Fruit fly (Drosophila melanogaster) whole organism, embryonic: ENCODE measurements around the gene CG17344.
A peak's percentile ranks its signal among the peaks of the same experiment; 100 is the strongest.

Experiments
- Asciz ChIP-seq: fragments of 200-800 bp; sonication (Bioruptor generic); optimal IDR thresholded peaks from 2 replicates; lab custom pipeline; 2017; ENCODE audit warnings: missing biosample characterization, mild to moderate bottlenecking, missing genetic modification characterization, missing genetic modification reagents
- Awh ChIP-seq: fragments of 200-800 bp; sonication (Bioruptor generic); IDR thresholded peaks from 2 replicates; pipeline ENCODE4, ENCODE4 v1.3.6; 2022; ENCODE audit warnings: missing biosample characterization, missing genetic modification characterization
- CG12769 ChIP-seq: fragments of 200-800 bp; sonication (Bioruptor generic); optimal IDR thresholded peaks from 2 replicates; lab custom pipeline; 2019; ENCODE audit warnings: missing biosample characterization, mild to moderate bottlenecking, missing genetic modification characterization, moderate library complexity
- CG15601 ChIP-seq: fragments of 200-800 bp; sonication (Bioruptor generic); optimal IDR thresholded peaks from 3 replicates; lab custom pipeline; 2019; ENCODE audit warnings: missing biosample characterization, mild to moderate bottlenecking, missing genetic modification characterization, moderate library complexity
- CG17328 ChIP-seq: fragments of 200-800 bp; sonication (Bioruptor generic); IDR thresholded peaks from 2 replicates; pipeline ENCODE4 v1.3.6; 2022; ENCODE audit warnings: missing biosample characterization, missing genetic modification characterization
- CG17361 ChIP-seq: fragments of 200-800 bp; sonication (Bioruptor generic); IDR thresholded peaks from 3 replicates; pipeline ENCODE4 v1.3.6; 2022; ENCODE audit warnings: missing biosample characterization, missing genetic modification characterization
- CG17385 ChIP-seq: fragments of 200-800 bp; sonication (Bioruptor generic); optimal IDR thresholded peaks from 3 replicates; lab custom pipeline; 2018; ENCODE audit warnings: missing biosample characterization, mild to moderate bottlenecking, missing genetic modification characterization
- CG18476 ChIP-seq: fragments of 200-800 bp; sonication (Bioruptor generic); optimal IDR thresholded peaks from 2 replicates; lab custom pipeline; 2016; ENCODE audit warnings: missing biosample characterization, mild to moderate bottlenecking, missing genetic modification characterization
- CG2202 ChIP-seq: fragments of 200-800 bp; sonication (Bioruptor generic); optimal IDR thresholded peaks from 2 replicates; lab custom pipeline; 2018; ENCODE audit warnings: missing biosample characterization, mild to moderate bottlenecking, missing genetic modification characterization
- CG2875 ChIP-seq: fragments of 200-800 bp; sonication (Bioruptor generic); optimal IDR thresholded peaks from 2 replicates; lab custom pipeline; 2017; ENCODE audit warnings: missing biosample characterization, mild to moderate bottlenecking, missing genetic modification characterization, missing genetic modification reagents
- CG3281 ChIP-seq: fragments of 200-800 bp; sonication (Bioruptor generic); optimal IDR thresholded peaks from 3 replicates; lab custom pipeline; 2017; ENCODE audit warnings: missing biosample characterization, mild to moderate bottlenecking, missing genetic modification characterization
- CG34422 ChIP-seq: fragments of 200-800 bp; sonication (Bioruptor generic); IDR thresholded peaks from 3 replicates; pipeline ENCODE4 v1.3.6; 2022; ENCODE audit warnings: missing biosample characterization, missing genetic modification characterization
- CG4707 ChIP-seq: fragments of 200-800 bp; sonication (Bioruptor generic); optimal IDR thresholded peaks from 2 replicates; lab custom pipeline; 2018; ENCODE audit warnings: missing biosample characterization, mild to moderate bottlenecking, missing genetic modification characterization, moderate library complexity
- CG6175 ChIP-seq: fragments of 200-800 bp; sonication (Bioruptor generic); IDR thresholded peaks from 3 replicates; pipeline ENCODE4 v1.3.6; 2022; ENCODE audit warnings: missing biosample characterization, missing genetic modification characterization
- CG7928 ChIP-seq: fragments of 200-800 bp; sonication (Bioruptor generic); optimal IDR thresholded peaks from 2 replicates; lab custom pipeline; 2017; ENCODE audit warnings: missing biosample characterization, mild to moderate bottlenecking, missing genetic modification characterization
- CG8765 ChIP-seq: fragments of 200-800 bp; sonication (Bioruptor generic); IDR thresholded peaks from 2 replicates; pipeline ENCODE4 v1.3.6; 2022; ENCODE audit warnings: missing biosample characterization, missing genetic modification characterization
- Chrac-16 ChIP-seq: fragments of 200-800 bp; sonication (Bioruptor generic); optimal IDR thresholded peaks from 3 replicates; lab custom pipeline; 2016; ENCODE audit warnings: missing biosample characterization, missing genetic modification characterization
- Dip3 ChIP-seq: fragments of 200-800 bp; sonication (Bioruptor generic); optimal IDR thresholded peaks from 3 replicates; lab custom pipeline; 2016; ENCODE audit warnings: missing biosample characterization, missing genetic modification characterization
- ERR ChIP-seq: fragments of 200-800 bp; sonication (Bioruptor generic); optimal IDR thresholded peaks from 2 replicates; lab custom pipeline; 2016; ENCODE audit warnings: missing biosample characterization, missing genetic modification characterization
- Hr78 ChIP-seq, 2 experiments: fragments of 200-800 bp in 1 of 2; fragments of >200 bp in 1 of 2; sonication (Bioruptor generic) in 1 of 2; optimal IDR thresholded peaks; 2 replicates each; lab custom pipeline; 2017 to 2019; ENCODE audit warnings: missing biosample characterization in 2 of 2, missing genetic modification characterization in 2 of 2, mild to moderate bottlenecking in 1 of 2, moderate library complexity in 1 of 2
- Hsf ChIP-seq: fragments of 200-800 bp; sonication (Bioruptor generic); optimal IDR thresholded peaks from 3 replicates; lab custom pipeline; 2016; ENCODE audit warnings: missing biosample characterization, missing genetic modification characterization
- Lim3 ChIP-seq: fragments of 200-800 bp; sonication (Bioruptor generic); IDR thresholded peaks from 2 replicates; pipeline ENCODE4 v1.3.6; 2022; ENCODE audit warnings: missing biosample characterization, missing genetic modification characterization
- Med ChIP-seq: fragments of 200-800 bp; sonication (Bioruptor generic); peaks from one replicate; lab custom pipeline; 2016; ENCODE audit warnings: missing biosample characterization, missing genetic modification characterization, mild to moderate bottlenecking, inconsistent platforms, moderate library complexity
- Oli ChIP-seq: fragments of 200-800 bp; sonication (Bioruptor generic); optimal IDR thresholded peaks from 2 replicates; lab custom pipeline; 2018; ENCODE audit warnings: missing biosample characterization, mild to moderate bottlenecking, missing genetic modification characterization, moderate library complexity
- Sox102F ChIP-seq: fragments of 200-800 bp; sonication (Bioruptor generic); optimal IDR thresholded peaks from 2 replicates; lab custom pipeline; 2018; ENCODE audit warnings: missing biosample characterization, mild to moderate bottlenecking, missing genetic modification characterization, moderate library complexity
- Sry-δ ChIP-seq: fragments of 200-800 bp; sonication (Bioruptor generic); optimal IDR thresholded peaks from 2 replicates; lab custom pipeline; 2016; ENCODE audit warnings: missing biosample characterization, missing genetic modification characterization
- Vsx1 ChIP-seq: fragments of 200-800 bp; sonication (Bioruptor generic); optimal IDR thresholded peaks from 2 replicates; lab custom pipeline; 2017; ENCODE audit warnings: missing biosample characterization, mild to moderate bottlenecking, missing genetic modification characterization, missing genetic modification reagents
- ap ChIP-seq: fragments of 200-800 bp; sonication (Bioruptor generic); IDR thresholded peaks from 2 replicates; pipeline ENCODE4 v1.3.6; 2022; ENCODE audit warnings: missing biosample characterization, missing genetic modification characterization
- ase ChIP-seq: fragments of 200-800 bp; sonication (Bioruptor generic); IDR thresholded peaks from 3 replicates; pipeline ENCODE4 v1.3.6; 2022; ENCODE audit warnings: missing biosample characterization, missing genetic modification characterization
- cg ChIP-seq: fragments of 200-800 bp; sonication (Bioruptor generic); optimal IDR thresholded peaks from 3 replicates; lab custom pipeline; 2019; ENCODE audit warnings: missing biosample characterization, mild to moderate bottlenecking, missing genetic modification characterization, moderate library complexity
- exex ChIP-seq: fragments of 200-800 bp; sonication (Bioruptor generic); optimal IDR thresholded peaks from 4 replicates; lab custom pipeline; 2018; ENCODE audit warnings: missing biosample characterization, mild to moderate bottlenecking, missing genetic modification characterization, moderate library complexity
- fu2 ChIP-seq: fragments of 200-800 bp; sonication (Bioruptor generic); optimal IDR thresholded peaks from 2 replicates; lab custom pipeline; 2016; ENCODE audit warnings: missing biosample characterization, missing genetic modification characterization
- gce ChIP-seq: fragments of 200-800 bp; sonication (Bioruptor generic); IDR thresholded peaks from 3 replicates; pipeline ENCODE4 v1.3.6; 2022; ENCODE audit warnings: missing biosample characterization, missing genetic modification characterization
- grn ChIP-seq: fragments of 200-800 bp; sonication (Bioruptor generic); optimal IDR thresholded peaks from 3 replicates; lab custom pipeline; 2017; ENCODE audit warnings: missing biosample characterization, missing genetic modification characterization
- gsb ChIP-seq: fragments of 200-800 bp; sonication (Bioruptor generic); IDR thresholded peaks from 2 replicates; pipeline ENCODE4 v1.3.6; 2022; ENCODE audit warnings: missing biosample characterization, missing genetic modification characterization
- gsb-n ChIP-seq: fragments of 200-800 bp; sonication (Bioruptor generic); optimal IDR thresholded peaks from 3 replicates; lab custom pipeline; 2018; ENCODE audit warnings: missing biosample characterization, mild to moderate bottlenecking, missing genetic modification characterization
- hbn ChIP-seq: fragments of 200-800 bp; sonication (Bioruptor generic); IDR thresholded peaks from 2 replicates; pipeline ENCODE4 v1.3.6; 2022; ENCODE audit warnings: missing biosample characterization, missing genetic modification characterization; ENCODE audit not compliant: partially characterized antibody
- kni ChIP-seq: fragments of 200-800 bp; sonication (Bioruptor generic); optimal IDR thresholded peaks from 3 replicates; lab custom pipeline; 2017; ENCODE audit warnings: mild to moderate bottlenecking, missing biosample characterization, missing genetic modification reagents, missing genetic modification characterization
- lola ChIP-seq, 3 experiments: fragments of >200 bp in 2 of 3; fragments of 200-800 bp in 1 of 3; sonication (Bioruptor generic) in 1 of 3; optimal IDR thresholded peaks; 2 replicates each; lab custom pipeline; 2017 to 2019; ENCODE audit warnings: missing biosample characterization in 3 of 3, missing genetic modification characterization in 3 of 3, mild to moderate bottlenecking in 1 of 3, moderate library complexity in 1 of 3
- sd ChIP-seq: fragments of 200-800 bp; sonication (Bioruptor generic); optimal IDR thresholded peaks from 3 replicates; lab custom pipeline; 2018; ENCODE audit warnings: missing biosample characterization, mild to moderate bottlenecking, missing genetic modification characterization, moderate library complexity
- sens ChIP-seq: fragments of 200-800 bp; sonication (Bioruptor generic); peaks from one replicate; lab custom pipeline; 2016; ENCODE audit warnings: missing biosample characterization, missing genetic modification characterization
- sens-2 ChIP-seq: fragments of 200-800 bp; sonication (Bioruptor generic); IDR thresholded peaks from 2 replicates; pipeline ENCODE4 v1.3.6; 2022; ENCODE audit warnings: missing biosample characterization, missing genetic modification characterization
- sima ChIP-seq: fragments of 200-800 bp; sonication (Bioruptor generic); optimal IDR thresholded peaks from 2 replicates; lab custom pipeline; 2016; ENCODE audit warnings: missing biosample characterization, missing genetic modification characterization
- sug ChIP-seq: fragments of 200-800 bp; optimal IDR thresholded peaks from 2 replicates; lab custom pipeline; 2019; ENCODE audit warnings: missing biosample characterization, mild to moderate bottlenecking, missing genetic modification characterization, moderate library complexity
- tap ChIP-seq: fragments of 200-800 bp; optimal IDR thresholded peaks from 3 replicates; lab custom pipeline; 2019; ENCODE audit warnings: missing biosample characterization, mild to moderate bottlenecking, missing genetic modification characterization, moderate library complexity
- twi ChIP-seq: fragments of 200-800 bp; optimal IDR thresholded peaks from 2 replicates; lab custom pipeline; 2019; ENCODE audit warnings: missing biosample characterization, mild to moderate bottlenecking, missing genetic modification characterization, moderate library complexity
- tx ChIP-seq: fragments of 200-800 bp; sonication (Bioruptor generic); optimal IDR thresholded peaks from 2 replicates; lab custom pipeline; 2016; ENCODE audit warnings: missing biosample characterization, missing genetic modification characterization
- unc-4 ChIP-seq: fragments of 200-800 bp; sonication (Bioruptor generic); IDR thresholded peaks from 2 replicates; pipeline ENCODE4 v1.3.6; 2022; ENCODE audit warnings: missing biosample characterization, missing genetic modification characterization; ENCODE audit not compliant: partially characterized antibody
- vnd ChIP-seq: fragments of 200-800 bp; sonication (Bioruptor generic); IDR thresholded peaks from 3 replicates; pipeline ENCODE4 v1.3.6; 2022; ENCODE audit warnings: missing biosample characterization, missing genetic modification characterization; ENCODE audit not compliant: partially characterized antibody
- yki ChIP-seq: fragments of >200 bp; optimal IDR thresholded peaks from 3 replicates; lab custom pipeline; 2018
- z ChIP-seq: fragments of 200-800 bp; sonication (Bioruptor generic); IDR thresholded peaks from 3 replicates; pipeline ENCODE4 v1.3.6; 2022; ENCODE audit warnings: missing biosample characterization, missing genetic modification characterization

The CG17344 gene

dm6 chr2L:19096361-19096760 is 5.5 kb upstream of the CG17344 start:
- TF ChIP-seq tap, result no peak
- TF ChIP-seq yki (lab: Kevin White, UChicago), result no peak
- TF ChIP-seq ERR (GFP tag; lab: Kevin White, UChicago), result no peak
- peak; percentile 25 for TF ChIP-seq Med (GFP tag; lab: Kevin White, UChicago)
- TF ChIP-seq exex (tag; lab: Kevin White, UChicago), result peak; percentile 60
- no peak for TF ChIP-seq tx
- no peak for TF ChIP-seq Sry-δ (GFP tag; lab: Kevin White, UChicago)
- peak; percentile 19 for TF ChIP-seq kni (GFP tag; lab: Kevin White, UChicago)
- no peak for TF ChIP-seq CG8765 (GFP tag; lab: Robert Waterston, UW)
- TF ChIP-seq CG6175 (GFP tag; lab: Robert Waterston, UW), result no peak
- TF ChIP-seq CG2202, result no peak
- no peak for TF ChIP-seq Awh (GFP tag; lab: Robert Waterston, UW)
- TF ChIP-seq CG18476, result no peak
- TF ChIP-seq ap (GFP tag; lab: Robert Waterston, UW), result no peak
- peak; percentile 80 for TF ChIP-seq grn
- TF ChIP-seq Hr78 (GFP tag; optimal IDR thresholded peaks at IDR 0.05; lab: Kevin White, UChicago), result peak in 1 of 2 experiments; percentile 55
- no peak for TF ChIP-seq hbn (GFP tag; lab: Robert Waterston, UW)
- TF ChIP-seq Vsx1, result peak; percentile 96
- no peak for TF ChIP-seq CG3281 (GFP tag; lab: Kevin White, UChicago)
- TF ChIP-seq vnd (GFP tag; lab: Robert Waterston, UW), result peak; percentile 82
- TF ChIP-seq CG17385, result no peak
- TF ChIP-seq CG17361 (GFP tag; lab: Robert Waterston, UW), result no peak
- no peak for TF ChIP-seq CG17328
- peak; percentile 80 for TF ChIP-seq sens (GFP tag; lab: Kevin White, UChicago)
- no peak for TF ChIP-seq unc-4 (GFP tag; lab: Robert Waterston, UW)
- no peak for TF ChIP-seq Sox102F (GFP tag; lab: Kevin White, UChicago)
- no peak for TF ChIP-seq sima (GFP tag; lab: Kevin White, UChicago)
- peak; percentile 71 for TF ChIP-seq sens-2 (GFP tag; lab: Robert Waterston, UW)
- TF ChIP-seq gsb-n (tag; lab: Kevin White, UChicago), result no peak
- peak; percentile 92 for TF ChIP-seq twi (tag; lab: Kevin White, UChicago)
- no peak for TF ChIP-seq CG4707 (GFP tag; lab: Kevin White, UChicago)
- no peak for TF ChIP-seq Hsf
- TF ChIP-seq lola (GFP tag; optimal IDR thresholded peaks at IDR 0.05; lab: Kevin White, UChicago), result no peak
- no peak for TF ChIP-seq ase (GFP tag; lab: Robert Waterston, UW)
- 0 out of 3 replicates have a peak, but pooled peaks have one; percentile 11 for TF ChIP-seq CG34422 (GFP tag; lab: Robert Waterston, UW)
- TF ChIP-seq CG2875 (GFP tag; lab: Kevin White, UChicago), result peak; percentile 24
- TF ChIP-seq cg, result peak; percentile 7
- peak; percentile 8 for TF ChIP-seq CG15601 (tag; lab: Kevin White, UChicago)
- TF ChIP-seq z (GFP tag; lab: Robert Waterston, UW), result no peak
- no peak for TF ChIP-seq Oli (tag; lab: Kevin White, UChicago)
- no peak for TF ChIP-seq fu2 (GFP tag; lab: Kevin White, UChicago)
- peak; percentile 62 for TF ChIP-seq sd (tag; lab: Kevin White, UChicago)
- TF ChIP-seq sug (tag; lab: Kevin White, UChicago), result peak; percentile 34
- TF ChIP-seq CG12769 (tag; lab: Kevin White, UChicago), result peak; percentile 20
- 0 out of 3 replicates have a peak, but pooled peaks have one; percentile 27 for TF ChIP-seq gce
- TF ChIP-seq Asciz (GFP tag; lab: Kevin White, UChicago), result no peak
- TF ChIP-seq Chrac-16, result no peak
- TF ChIP-seq gsb (GFP tag; lab: Robert Waterston, UW), result no peak
- TF ChIP-seq Dip3 (GFP tag; lab: Kevin White, UChicago), result no peak
- no peak for TF ChIP-seq CG7928 (GFP tag; lab: Kevin White, UChicago)
- TF ChIP-seq Lim3 (GFP tag; lab: Robert Waterston, UW), result 0 out of 2 replicates have a peak, but pooled peaks have one; percentile 56
